Fruit fly (Drosophila melanogaster) whole organism, pupa: Measurements from ENCODE around the gene CG8128.

Experiments
- CG12605 ChIP-seq: fragments of 200-800 bp; sonication (Bioruptor generic); IDR thresholded peaks from 2 replicates; pipeline ENCODE4 v1.3.6; 2022; ENCODE audit warnings: missing biosample characterization, missing genetic modification characterization
- CG17806 ChIP-seq: fragments of 200-800 bp; sonication (Bioruptor generic); optimal IDR thresholded peaks from 2 replicates; lab custom pipeline; 2018; ENCODE audit warnings: missing biosample characterization, mild to moderate bottlenecking, missing genetic modification characterization, moderate library complexity
- CG4496 ChIP-seq: fragments of 200-800 bp; sonication (Bioruptor generic); IDR thresholded peaks from 3 replicates; pipeline ENCODE4 v1.3.6; 2022; ENCODE audit warnings: missing biosample characterization, missing genetic modification characterization

dm6 chrX:15710751-15711179 lies 13.5 kb downstream of the CG8128 start:
- TF ChIP-seq CG12605 (GFP tag; lab: Robert Waterston, UW) (no peak), CG17806 (tag; lab: Kevin White, UChicago) (no peak), CG4496 (GFP tag; lab: Robert Waterston, UW) (no peak)
